Worm (Caenorhabditis elegans) whole organism, midembryonic: ENCODE data around the gene F10C1.9.

Experiments
- cog-1 ChIP-seq: sonication (generic microtip); optimal IDR thresholded peaks from 2 replicates; lab custom pipeline; 2016; ENCODE audit warnings: missing genetic modification characterization, missing compliant biosample characterization
- klf-2 ChIP-seq: fragments of 200-800 bp; sonication (Bioruptor generic); conservative IDR thresholded peaks from 2 replicates; pipeline ENCODE4 v1.3.6; 2022; ENCODE audit warnings: missing genetic modification reagents, missing genetic modification characterization, missing compliant biosample characterization
- ref-1 ChIP-seq: fragments of 200-800 bp; sonication (Bioruptor generic); conservative IDR thresholded peaks from 2 replicates; pipeline ENCODE4 v1.3.6; 2022; ENCODE audit warnings: missing genetic modification reagents, missing genetic modification characterization, missing compliant biosample characterization
- tab-1 ChIP-seq: fragments of 200-800 bp; sonication (Bioruptor generic); IDR thresholded peaks from 2 replicates; pipeline ENCODE4 v1.3.6; 2022; ENCODE audit warnings: missing genetic modification characterization, missing compliant biosample characterization

DNA sequence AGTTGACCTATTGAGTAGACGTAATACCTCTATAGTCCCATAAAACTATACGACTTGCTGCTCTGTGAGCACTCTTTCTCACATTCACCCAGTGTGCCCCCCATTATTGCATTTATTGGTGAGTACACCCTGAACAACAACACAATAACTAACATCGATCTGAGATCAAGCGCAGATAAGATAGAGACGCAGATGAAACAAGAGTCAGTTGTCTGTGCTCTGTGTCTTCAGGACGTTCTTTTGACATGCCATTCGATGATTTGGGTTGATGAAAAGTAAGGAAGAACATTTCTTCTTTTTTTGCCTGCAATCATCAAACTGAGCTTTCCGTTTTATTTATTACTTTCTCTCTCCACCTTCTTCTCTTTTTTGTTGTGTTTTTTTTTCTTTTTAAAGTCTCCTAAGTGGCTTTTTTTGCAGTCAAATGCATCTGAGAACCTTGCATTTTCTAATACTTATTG lies 45.3 kb upstream of the F10C1.9 start, which contains the start of gene lect-2:
- TF ChIP-seq tab-1 (GFP tag; lab: Robert Waterston, UW) (no peak), cog-1 (no peak), klf-2 (GFP tag; lab: Robert Waterston, UW) (no peak), ref-1 (GFP tag; lab: Robert Waterston, UW) (no peak)
